Fruit fly (Drosophila melanogaster) whole organism, embryonic: ENCODE measurements around the gene Sbp2.
A peak's percentile ranks its signal among the peaks of the same experiment; 100 is the strongest.

Experiments
- Atf6 ChIP-seq: fragments of 200-800 bp; sonication (Bioruptor generic); IDR thresholded peaks from 2 replicates; pipeline ENCODE4 v1.3.6; 2022; ENCODE audit warnings: missing biosample characterization, missing genetic modification characterization
- CG1024 ChIP-seq: fragments of 200-800 bp; sonication (Bioruptor generic); IDR thresholded peaks from 2 replicates; pipeline ENCODE4 v1.3.6; 2022; ENCODE audit warnings: missing biosample characterization, missing genetic modification characterization
- CG10979 ChIP-seq: fragments of 200-800 bp; sonication (Bioruptor generic); optimal IDR thresholded peaks from 2 replicates; lab custom pipeline; 2018; ENCODE audit warnings: missing biosample characterization, mild to moderate bottlenecking, missing genetic modification characterization, moderate library complexity
- CG11456 ChIP-seq: fragments of 200-800 bp; sonication (Bioruptor generic); IDR thresholded peaks from 3 replicates; pipeline ENCODE4 v1.3.6; 2022; ENCODE audit warnings: missing biosample characterization, missing genetic modification characterization
- CG11723 ChIP-seq: fragments of 200-800 bp; sonication (Bioruptor generic); optimal IDR thresholded peaks from 2 replicates; lab custom pipeline; 2017; ENCODE audit warnings: missing biosample characterization, mild to moderate bottlenecking, missing genetic modification characterization
- CG12769 ChIP-seq: fragments of 200-800 bp; sonication (Bioruptor generic); optimal IDR thresholded peaks from 2 replicates; lab custom pipeline; 2019; ENCODE audit warnings: missing biosample characterization, mild to moderate bottlenecking, missing genetic modification characterization, moderate library complexity
- CG13123 ChIP-seq: fragments of 200-800 bp; sonication (Bioruptor generic); optimal IDR thresholded peaks from 2 replicates; lab custom pipeline; 2016; ENCODE audit warnings: missing biosample characterization, missing genetic modification characterization
- CG15696 ChIP-seq: fragments of 200-800 bp; sonication (Bioruptor generic); optimal IDR thresholded peaks from 2 replicates; lab custom pipeline; 2019; ENCODE audit warnings: missing biosample characterization, mild to moderate bottlenecking, missing genetic modification characterization, moderate library complexity
- CG1647 ChIP-seq: fragments of 200-800 bp; sonication (Bioruptor generic); optimal IDR thresholded peaks from 3 replicates; lab custom pipeline; 2016; ENCODE audit warnings: missing biosample characterization, missing genetic modification characterization
- CG16779 ChIP-seq: fragments of 200-800 bp; sonication (Bioruptor generic); IDR thresholded peaks from 2 replicates; pipeline ENCODE4 v1.3.6; 2022; ENCODE audit warnings: missing biosample characterization, missing genetic modification characterization
- CG33213 ChIP-seq: fragments of 200-800 bp; sonication (Bioruptor generic); optimal IDR thresholded peaks from 3 replicates; lab custom pipeline; 2016; ENCODE audit warnings: missing biosample characterization, missing genetic modification characterization
- CG4730 ChIP-seq: fragments of 200-800 bp; sonication (Bioruptor generic); IDR thresholded peaks from 2 replicates; pipeline ENCODE4 v1.3.6; 2022; ENCODE audit warnings: missing biosample characterization, missing genetic modification characterization
- CG6254 ChIP-seq: fragments of 200-800 bp; sonication (Bioruptor generic); optimal IDR thresholded peaks from 3 replicates; lab custom pipeline; 2017; ENCODE audit warnings: mild to moderate bottlenecking, missing biosample characterization, missing genetic modification reagents, missing genetic modification characterization
- CG7357 ChIP-seq: fragments of 200-800 bp; sonication (Bioruptor generic); IDR thresholded peaks from 3 replicates; pipeline ENCODE4 v1.3.6; 2022; ENCODE audit warnings: missing biosample characterization, missing genetic modification characterization
- CG7556 ChIP-seq: fragments of 200-800 bp; sonication (Bioruptor generic); optimal IDR thresholded peaks from 2 replicates; lab custom pipeline; 2017; ENCODE audit warnings: missing biosample characterization, mild to moderate bottlenecking, missing genetic modification characterization
- CG7839 ChIP-seq: fragments of 200-800 bp; sonication (Bioruptor generic); optimal IDR thresholded peaks from 3 replicates; lab custom pipeline; 2018; ENCODE audit warnings: missing biosample characterization, mild to moderate bottlenecking, missing genetic modification characterization, moderate library complexity
- CG9437 ChIP-seq: fragments of 200-800 bp; sonication (Bioruptor generic); optimal IDR thresholded peaks from 2 replicates; lab custom pipeline; 2018; ENCODE audit warnings: missing biosample characterization, mild to moderate bottlenecking, missing genetic modification characterization
- CG9876 ChIP-seq: fragments of 200-800 bp; sonication (Bioruptor generic); optimal IDR thresholded peaks from 2 replicates; lab custom pipeline; 2016; ENCODE audit warnings: missing biosample characterization, missing genetic modification characterization
- CrebB ChIP-seq: fragments of 200-800 bp; sonication (Bioruptor generic); optimal IDR thresholded peaks from 3 replicates; lab custom pipeline; 2018; ENCODE audit warnings: missing biosample characterization, mild to moderate bottlenecking, missing genetic modification characterization
- Deaf1 ChIP-seq: fragments of 200-800 bp; optimal IDR thresholded peaks from 3 replicates; lab custom pipeline; 2019; ENCODE audit warnings: missing biosample characterization, mild to moderate bottlenecking, missing genetic modification characterization, moderate library complexity
- HLHmδ ChIP-seq: fragments of 200-800 bp; sonication (Bioruptor generic); optimal IDR thresholded peaks from 2 replicates; lab custom pipeline; 2018; ENCODE audit warnings: missing biosample characterization, mild to moderate bottlenecking, missing genetic modification characterization, moderate library complexity
- Hr51 ChIP-seq, 2 experiments: fragments of 200-800 bp; sonication (Bioruptor generic); optimal IDR thresholded peaks; 2 replicates in 1 of 2; 3 replicates in 1 of 2; lab custom pipeline; 2016 to 2018; ENCODE audit warnings: missing biosample characterization in 2 of 2, missing genetic modification characterization in 2 of 2, mild to moderate bottlenecking in 1 of 2, moderate library complexity in 1 of 2
- Jarid2 ChIP-seq: fragments of 200-800 bp; sonication (Bioruptor generic); optimal IDR thresholded peaks from 3 replicates; lab custom pipeline; 2017; ENCODE audit warnings: mild to moderate bottlenecking, missing biosample characterization, missing genetic modification reagents, missing genetic modification characterization
- MBD-R2 ChIP-seq: fragments of 200-800 bp; sonication (Bioruptor generic); IDR thresholded peaks from 2 replicates; pipeline ENCODE4 v1.3.6; 2022; ENCODE audit warnings: missing biosample characterization, missing genetic modification characterization
- NC2α ChIP-seq: fragments of 200-800 bp; sonication (Bioruptor generic); optimal IDR thresholded peaks from 2 replicates; lab custom pipeline; 2016; ENCODE audit warnings: missing biosample characterization, missing genetic modification characterization
- Pdp1 ChIP-seq, 2 experiments: fragments of 200-800 bp; sonication (Bioruptor generic); optimal IDR thresholded peaks; 3 replicates each; lab custom pipeline; 2016; ENCODE audit warnings: missing biosample characterization in 2 of 2, missing genetic modification characterization in 2 of 2, mild to moderate bottlenecking in 1 of 2, moderate library complexity in 1 of 2
- Sox102F ChIP-seq: fragments of 200-800 bp; sonication (Bioruptor generic); optimal IDR thresholded peaks from 2 replicates; lab custom pipeline; 2018; ENCODE audit warnings: missing biosample characterization, mild to moderate bottlenecking, missing genetic modification characterization, moderate library complexity
- bbx ChIP-seq: fragments of 200-800 bp; sonication (Bioruptor generic); IDR thresholded peaks from 2 replicates; pipeline ENCODE4 v1.3.6; 2022; ENCODE audit warnings: missing biosample characterization, missing genetic modification characterization; ENCODE audit not compliant: partially characterized antibody
- bowl ChIP-seq: fragments of 200-800 bp; sonication (Bioruptor generic); IDR thresholded peaks from 2 replicates; pipeline ENCODE4 v1.3.6; 2022; ENCODE audit warnings: missing biosample characterization, missing genetic modification characterization
- chm ChIP-seq: fragments of 200-800 bp; sonication (Bioruptor generic); IDR thresholded peaks from 2 replicates; pipeline ENCODE4 v1.3.6; 2022; ENCODE audit warnings: missing biosample characterization, missing genetic modification characterization
- corto ChIP-seq: fragments of 200-800 bp; sonication (Bioruptor generic); optimal IDR thresholded peaks from 2 replicates; lab custom pipeline; 2016; ENCODE audit warnings: missing biosample characterization, mild to moderate bottlenecking, missing genetic modification characterization, moderate library complexity
- da ChIP-seq: fragments of 200-800 bp; sonication (Bioruptor generic); optimal IDR thresholded peaks from 2 replicates; lab custom pipeline; 2016; ENCODE audit warnings: missing biosample characterization, missing genetic modification characterization
- dati ChIP-seq: fragments of 200-800 bp; sonication (Bioruptor generic); IDR thresholded peaks from 2 replicates; pipeline ENCODE4 v1.3.6; 2022; ENCODE audit warnings: missing biosample characterization, missing genetic modification characterization
- ewg ChIP-seq: fragments of 200-800 bp; sonication (Bioruptor generic); optimal IDR thresholded peaks from 3 replicates; lab custom pipeline; 2017; ENCODE audit warnings: mild to moderate bottlenecking, missing biosample characterization, missing genetic modification reagents, missing genetic modification characterization
- exex ChIP-seq: fragments of 200-800 bp; sonication (Bioruptor generic); optimal IDR thresholded peaks from 4 replicates; lab custom pipeline; 2018; ENCODE audit warnings: missing biosample characterization, mild to moderate bottlenecking, missing genetic modification characterization, moderate library complexity
- eyg ChIP-seq: fragments of 200-800 bp; sonication (Bioruptor generic); optimal IDR thresholded peaks from 3 replicates; lab custom pipeline; 2016; ENCODE audit warnings: missing biosample characterization, missing genetic modification characterization
- grn ChIP-seq: fragments of 200-800 bp; sonication (Bioruptor generic); optimal IDR thresholded peaks from 3 replicates; lab custom pipeline; 2017; ENCODE audit warnings: missing biosample characterization, missing genetic modification characterization
- gsb-n ChIP-seq: fragments of 200-800 bp; sonication (Bioruptor generic); optimal IDR thresholded peaks from 3 replicates; lab custom pipeline; 2018; ENCODE audit warnings: missing biosample characterization, mild to moderate bottlenecking, missing genetic modification characterization
- lmd ChIP-seq: fragments of 200-800 bp; sonication (Bioruptor generic); IDR thresholded peaks from 2 replicates; pipeline ENCODE4 v1.3.6; 2022; ENCODE audit warnings: missing biosample characterization, missing genetic modification characterization
- pb ChIP-seq: fragments of 200-800 bp; sonication (Bioruptor generic); optimal IDR thresholded peaks from 3 replicates; lab custom pipeline; 2016; ENCODE audit warnings: missing biosample characterization, missing genetic modification characterization
- pros ChIP-seq: fragments of 200-800 bp; sonication (Bioruptor generic); optimal IDR thresholded peaks from 3 replicates; lab custom pipeline; 2019; ENCODE audit warnings: missing biosample characterization, mild to moderate bottlenecking, missing genetic modification characterization, moderate library complexity
- pum ChIP-seq: fragments of 200-800 bp; sonication (Bioruptor generic); optimal IDR thresholded peaks from 2 replicates; lab custom pipeline; 2016; ENCODE audit warnings: missing biosample characterization, missing genetic modification characterization
- ssp ChIP-seq: fragments of 200-800 bp; sonication (Bioruptor generic); IDR thresholded peaks from 2 replicates; pipeline ENCODE4 v1.3.6; 2022; ENCODE audit warnings: missing biosample characterization, missing genetic modification characterization
- tap ChIP-seq: fragments of 200-800 bp; optimal IDR thresholded peaks from 3 replicates; lab custom pipeline; 2019; ENCODE audit warnings: missing biosample characterization, mild to moderate bottlenecking, missing genetic modification characterization, moderate library complexity
- tio ChIP-seq: fragments of 200-800 bp; sonication (Bioruptor generic); optimal IDR thresholded peaks from 2 replicates; lab custom pipeline; 2017; ENCODE audit warnings: missing biosample characterization, missing genetic modification characterization, inconsistent platforms
- tll ChIP-seq, 2 experiments: fragments of 200-800 bp in 1 of 2; fragments of >200 bp in 1 of 2; sonication (Bioruptor generic) in 1 of 2; optimal IDR thresholded peaks; 2 replicates each; lab custom pipeline; 2017 to 2019; ENCODE audit warnings: missing biosample characterization in 2 of 2, missing genetic modification characterization in 2 of 2, mild to moderate bottlenecking in 1 of 2, moderate library complexity in 1 of 2
- toy ChIP-seq: fragments of 200-800 bp; sonication (Bioruptor generic); IDR thresholded peaks from 2 replicates; pipeline ENCODE4 v1.3.6; 2022; ENCODE audit warnings: missing biosample characterization, missing genetic modification characterization
- usp ChIP-seq: fragments of >200 bp; optimal IDR thresholded peaks from 2 replicates; lab custom pipeline; 2017; ENCODE audit warnings: missing biosample characterization, missing genetic modification characterization
- vnd ChIP-seq: fragments of 200-800 bp; sonication (Bioruptor generic); IDR thresholded peaks from 3 replicates; pipeline ENCODE4 v1.3.6; 2022; ENCODE audit warnings: missing biosample characterization, missing genetic modification characterization; ENCODE audit not compliant: partially characterized antibody

Gene Sbp2

dm6 chr3L:8315141-8315816 is 11.3 kb downstream of the Sbp2 start, which contains the start of gene Cpsf6 (continued):
- TF ChIP-seq bbx, result no peak
- peak; percentile 20 for TF ChIP-seq tio
- peak; percentile 29 to 72 for TF ChIP-seq Hr51 (GFP tag; optimal IDR thresholded peaks at IDR 0.05; lab: Kevin White, UChicago)
- no peak for TF ChIP-seq grn (GFP tag; lab: Kevin White, UChicago)
- no peak for TF ChIP-seq CG7556
- TF ChIP-seq CG4730 (GFP tag; lab: Robert Waterston, UW), result peak; percentile 46; the same call in 1 of the 2 replicates
- peak; percentile 78 for TF ChIP-seq CG12769 (tag; lab: Kevin White, UChicago)
- no peak for TF ChIP-seq da (GFP tag; lab: Kevin White, UChicago)
- peak; percentile 64 for TF ChIP-seq CG10979 (tag; lab: Kevin White, UChicago)
- peak; percentile 60; the same call in 2 of the 3 replicates for TF ChIP-seq CG11456 (GFP tag; lab: Robert Waterston, UW)
- peak; percentile 67 for TF ChIP-seq CG7839 (tag; lab: Kevin White, UChicago)
- no peak for TF ChIP-seq CG11723 (GFP tag; lab: Kevin White, UChicago)
- peak; percentile 19 for TF ChIP-seq Deaf1 (tag; lab: Kevin White, UChicago)
- TF ChIP-seq pb (GFP tag; lab: Kevin White, UChicago), result no peak
- TF ChIP-seq HLHmδ (GFP tag; lab: Kevin White, UChicago), result no peak
- 0 out of 2 replicates have a peak, but pooled peaks have one; percentile 14 for TF ChIP-seq CG1024 (GFP tag; lab: Robert Waterston, UW)
- TF ChIP-seq CG33213 (GFP tag; lab: Kevin White, UChicago), result peak; percentile 6
- no peak for TF ChIP-seq CG1647 (GFP tag; lab: Kevin White, UChicago)
- no peak for TF ChIP-seq pum (GFP tag; lab: Kevin White, UChicago)
- TF ChIP-seq CG9876 (GFP tag; lab: Kevin White, UChicago), result no peak
- TF ChIP-seq CrebB, result no peak
- peak; percentile 74 for TF ChIP-seq CG15696
- TF ChIP-seq exex (tag; lab: Kevin White, UChicago), result peak; percentile 2
- TF ChIP-seq dati (GFP tag; lab: Robert Waterston, UW), result no peak
- TF ChIP-seq CG13123 (GFP tag; lab: Kevin White, UChicago), result no peak
- TF ChIP-seq Pdp1 (GFP tag; optimal IDR thresholded peaks at IDR 0.05; lab: Kevin White, UChicago), result peak in 1 of 2 experiments; percentile 40
- TF ChIP-seq gsb-n (tag; lab: Kevin White, UChicago), result peak; percentile 49
- TF ChIP-seq CG7357, result no peak
- peak; percentile 6 for TF ChIP-seq CG9437 (GFP tag; lab: Kevin White, UChicago)
- peak; percentile 60 for TF ChIP-seq pros (GFP tag; lab: Kevin White, UChicago)
- no peak for TF ChIP-seq usp (GFP tag; lab: Kevin White, UChicago)
- peak; percentile 34; the same call in 1 of the 2 replicates for TF ChIP-seq MBD-R2 (GFP tag; lab: Robert Waterston, UW)
- peak; percentile 76 for TF ChIP-seq Sox102F
- peak; percentile 19 for TF ChIP-seq ewg (GFP tag; lab: Kevin White, UChicago)
- TF ChIP-seq CG6254 (GFP tag; lab: Kevin White, UChicago), result no peak
- peak; percentile 44; the same call in 1 of the 2 replicates for TF ChIP-seq lmd (GFP tag; lab: Robert Waterston, UW)
- TF ChIP-seq vnd (GFP tag; lab: Robert Waterston, UW), result no peak
- TF ChIP-seq tll (GFP tag; optimal IDR thresholded peaks at IDR 0.05; lab: Kevin White, UChicago), result no peak
- no peak for TF ChIP-seq Jarid2 (GFP tag; lab: Kevin White, UChicago)
- TF ChIP-seq eyg (GFP tag; lab: Kevin White, UChicago), result no peak
- no peak for TF ChIP-seq NC2α (GFP tag; lab: Kevin White, UChicago)
- TF ChIP-seq tap (tag; lab: Kevin White, UChicago), result no peak
- TF ChIP-seq CG16779 (GFP tag; lab: Robert Waterston, UW), result no peak; the same call in 1 of the 2 replicates
- TF ChIP-seq toy (GFP tag; lab: Robert Waterston, UW), result no peak
- TF ChIP-seq bowl (GFP tag; lab: Robert Waterston, UW), result no peak
- peak; percentile 74 for TF ChIP-seq ssp (GFP tag; lab: Robert Waterston, UW)
- peak; percentile 64 for TF ChIP-seq Atf6 (GFP tag; lab: Robert Waterston, UW)
- peak; percentile 50 for TF ChIP-seq chm
- TF ChIP-seq corto, result no peak
